Worm (Caenorhabditis elegans) whole organism, L4 larva: ENCODE data around the gene sor-1.
A peak's percentile ranks its signal among the peaks of the same experiment; 100 is the strongest.

Experiments used
- D1046.2 ChIP-seq: fragments of 200-800 bp; sonication (Bioruptor generic); IDR thresholded peaks from 2 replicates; pipeline ENCODE4 v1.3.6; 2022; ENCODE audit warnings: missing genetic modification characterization, missing compliant biosample characterization
- Y48G9A.11 ChIP-seq: fragments of 200-800 bp; sonication (Bioruptor generic); IDR thresholded peaks from 2 replicates; pipeline ENCODE4 v1.3.6; 2022; ENCODE audit warnings: missing genetic modification reagents, missing genetic modification characterization, missing compliant biosample characterization
- aha-1 ChIP-seq: fragments of 150-350 bp; peaks from one replicate; lab custom pipeline; 2014; ENCODE audit warnings: missing biosample characterization, missing genetic modification characterization
- aly-2 ChIP-seq: sonication (generic microtip); optimal IDR thresholded peaks from 2 replicates; lab custom pipeline; 2018; ENCODE audit warnings: missing biosample characterization, missing genetic modification characterization
- ceh-62 ChIP-seq: sonication (generic microtip); optimal IDR thresholded peaks from 2 replicates; lab custom pipeline; 2017; ENCODE audit warnings: missing biosample characterization, missing genetic modification characterization
- daf-16 ChIP-seq, 3 experiments: sonication (generic microtip); optimal IDR thresholded peaks; 2 replicates each; lab custom pipeline; 2016 to 2017; ENCODE audit warnings: missing genetic modification characterization in 3 of 3, missing genetic modification reagents in 3 of 3, mild to moderate bottlenecking in 2 of 3, missing compliant biosample characterization in 2 of 3, missing biosample characterization in 1 of 3, moderate library complexity in 1 of 3
- daf-19 ChIP-seq: fragments of 200-800 bp; sonication (Bioruptor generic); conservative IDR thresholded peaks from 2 replicates; pipeline ENCODE4 v1.3.6; 2022; ENCODE audit warnings: missing genetic modification characterization, missing compliant biosample characterization
- dmd-6 ChIP-seq: fragments of 200-800 bp; sonication (Bioruptor generic); IDR thresholded peaks from 2 replicates; pipeline ENCODE4 v1.3.6; 2022; ENCODE audit warnings: missing genetic modification reagents, missing genetic modification characterization, missing compliant biosample characterization
- dmd-8 ChIP-seq: fragments of 200-800 bp; sonication (Bioruptor generic); IDR thresholded peaks from 2 replicates; pipeline ENCODE4 v1.3.6; 2022; ENCODE audit warnings: missing genetic modification characterization, missing compliant biosample characterization
- dve-1 ChIP-seq: sonication (generic microtip); optimal IDR thresholded peaks from 2 replicates; lab custom pipeline; 2017; ENCODE audit warnings: antibody characterized with exemption, mild to moderate bottlenecking, missing genetic modification characterization, missing compliant biosample characterization; ENCODE audit not compliant: insufficient read depth
- hlh-11 ChIP-seq: fragments of 200-800 bp; sonication (Bioruptor generic); optimal IDR thresholded peaks from 2 replicates; lab custom pipeline; 2018; ENCODE audit warnings: mild to moderate bottlenecking, missing genetic modification characterization, missing compliant biosample characterization
- lin-13 ChIP-seq: fragments of 150-350 bp; optimal IDR thresholded peaks from 2 replicates; lab custom pipeline; 2014; ENCODE audit warnings: missing biosample characterization, missing genetic modification reagents, missing genetic modification characterization
- lir-3 ChIP-seq: sonication (generic microtip); optimal IDR thresholded peaks from 2 replicates; lab custom pipeline; 2016; ENCODE audit warnings: mild to moderate bottlenecking, missing genetic modification characterization, missing compliant biosample characterization
- lsy-2 ChIP-seq, 2 experiments: fragments of 150-350 bp in 1 of 2; sonication (generic microtip) in 1 of 2; optimal IDR thresholded peaks; 2 replicates each; lab custom pipeline; 2014 to 2017; ENCODE audit warnings: missing biosample characterization in 2 of 2, missing genetic modification characterization in 2 of 2
- madf-5 ChIP-seq, 2 experiments: fragments of 200-800 bp; sonication (Bioruptor generic); IDR thresholded peaks; 2 replicates each; pipeline ENCODE4 v1.3.6; 2022; ENCODE audit warnings: missing compliant biosample characterization in 2 of 2, missing genetic modification characterization in 2 of 2
- mdl-1 ChIP-seq, 2 experiments: fragments of 150-350 bp in 1 of 2; sonication (generic microtip) in 1 of 2; optimal IDR thresholded peaks; 2 replicates each; lab custom pipeline; 2014 to 2017; ENCODE audit warnings: missing biosample characterization in 2 of 2, missing genetic modification characterization in 2 of 2
- mes-2 ChIP-seq: sonication (generic microtip); optimal IDR thresholded peaks from 2 replicates; lab custom pipeline; 2016; ENCODE audit warnings: missing genotype, mild to moderate bottlenecking, missing genetic modification characterization, missing compliant biosample characterization; ENCODE audit not compliant: poor library complexity, severe bottlenecking
- mxl-3 ChIP-seq: fragments of 200-800 bp; sonication (Bioruptor generic); optimal IDR thresholded peaks from 2 replicates; lab custom pipeline; 2018; ENCODE audit warnings: mild to moderate bottlenecking, missing genetic modification characterization, missing compliant biosample characterization
- nhr-102 ChIP-seq: sonication (generic microtip); optimal IDR thresholded peaks from 2 replicates; lab custom pipeline; 2016; ENCODE audit warnings: mild to moderate bottlenecking, missing genetic modification characterization, moderate library complexity, missing compliant biosample characterization
- nhr-111 ChIP-seq: fragments of 200-800 bp; sonication (Bioruptor generic); optimal IDR thresholded peaks from 2 replicates; lab custom pipeline; 2018; ENCODE audit warnings: mild to moderate bottlenecking, missing genetic modification characterization, missing compliant biosample characterization
- nhr-28 ChIP-seq: fragments of 150-350 bp; optimal IDR thresholded peaks from 2 replicates; lab custom pipeline; 2014; ENCODE audit warnings: missing biosample characterization, missing genetic modification characterization
- nhr-42 ChIP-seq: fragments of 200-800 bp; sonication (Bioruptor generic); IDR thresholded peaks from 2 replicates; pipeline ENCODE4 v1.3.6; 2022; ENCODE audit warnings: missing genetic modification characterization, missing compliant biosample characterization
- nhr-76 ChIP-seq: fragments of 150-350 bp; optimal IDR thresholded peaks from 2 replicates; lab custom pipeline; 2014; ENCODE audit warnings: missing biosample characterization, missing genetic modification characterization
- php-3 ChIP-seq: fragments of 200-800 bp; sonication (Bioruptor generic); IDR thresholded peaks from 2 replicates; pipeline ENCODE4 v1.3.6; 2022; ENCODE audit warnings: missing genetic modification reagents, missing genetic modification characterization, missing compliant biosample characterization
- pqm-1 ChIP-seq: sonication (generic microtip); optimal IDR thresholded peaks from 2 replicates; lab custom pipeline; 2017; ENCODE audit warnings: missing biosample characterization, missing genetic modification characterization
- rbr-2 ChIP-seq: sonication (generic microtip); optimal IDR thresholded peaks from 2 replicates; lab custom pipeline; 2016; ENCODE audit warnings: missing genotype, missing genetic modification characterization, missing compliant biosample characterization
- set-16 ChIP-seq: fragments of 200-800 bp; sonication (Bioruptor generic); IDR thresholded peaks from 2 replicates; pipeline ENCODE4 v1.3.6; 2022; ENCODE audit warnings: missing genetic modification reagents, missing genetic modification characterization, missing compliant biosample characterization
- skn-1 ChIP-seq: fragments of 150-350 bp; optimal IDR thresholded peaks from 2 replicates; lab custom pipeline; 2014; ENCODE audit warnings: missing biosample characterization, missing genetic modification characterization
- unc-62 ChIP-seq, 3 experiments: fragments of 150-350 bp in 1 of 3; sonication (generic microtip); optimal IDR thresholded peaks in 2 of 3; peaks in 1 of 3; 1 replicate in 1 of 3; 2 replicates in 2 of 3; lab custom pipeline; 2014 to 2017; ENCODE audit warnings: missing biosample characterization in 3 of 3, missing genetic modification characterization in 3 of 3, missing genetic modification reagents in 3 of 3, missing genotype in 1 of 3
- ztf-11 ChIP-seq: fragments of 150-350 bp; optimal IDR thresholded peaks from 2 replicates; lab custom pipeline; 2014; ENCODE audit warnings: missing biosample characterization, missing genetic modification characterization
- ztf-7 ChIP-seq: fragments of 150-350 bp; optimal IDR thresholded peaks from 2 replicates; lab custom pipeline; 2014; ENCODE audit warnings: missing biosample characterization, missing genetic modification characterization

The sor-1 gene

DNA sequence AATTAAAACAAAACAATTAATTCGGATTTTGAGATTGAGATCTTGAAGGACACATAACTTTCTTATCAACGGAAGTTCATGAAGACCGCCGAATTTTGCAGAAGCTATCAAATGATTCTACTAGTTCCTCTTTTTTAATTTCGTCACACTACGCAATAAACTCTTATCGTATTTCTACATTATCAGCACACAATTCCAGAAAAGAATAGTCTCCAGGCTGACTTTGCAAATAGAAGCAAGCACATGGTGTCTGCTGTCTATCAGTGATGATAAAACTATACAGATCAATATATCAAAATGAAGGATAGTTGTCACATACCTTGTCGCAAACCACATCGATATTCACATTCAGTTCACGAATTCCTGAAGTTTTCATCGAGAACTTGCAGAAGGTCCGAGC is 17.5 kb upstream of the sor-1 start (continued):
- TF ChIP-seq daf-16 (GFP tag; optimal IDR thresholded peaks at IDR 0.05; lab: Kevin White, UChicago) (no peak), daf-16 (tag; optimal IDR thresholded peaks at IDR 0.05; lab: Kevin White, UChicago) (no peak), mdl-1 (tag; optimal IDR thresholded peaks at IDR 0.05; lab: Kevin White, UChicago) (peak in 1 of 2 experiments; percentile 49), dve-1 (peak; percentile 80), lsy-2 (tag; optimal IDR thresholded peaks at IDR 0.05; lab: Kevin White, UChicago) (peak in 1 of 2 experiments; percentile 8), D1046.2 (GFP tag; lab: Robert Waterston, UW) (no peak), lir-3 (tag; lab: Kevin White, UChicago) (no peak), rbr-2 (tag; lab: Kevin White, UChicago) (no peak), set-16 (GFP tag; lab: Robert Waterston, UW) (no peak), mxl-3 (GFP tag; lab: Kevin White, UChicago) (peak; percentile 62), daf-19 (GFP tag; lab: Robert Waterston, UW) (no peak), php-3 (GFP tag; lab: Robert Waterston, UW) (peak; percentile 87), madf-5 (GFP tag; IDR thresholded peaks at IDR 0.05; lab: Robert Waterston, UW) (no peak)
- TF ChIP-seq, all 104 proteins: peak for 16

DNA sequence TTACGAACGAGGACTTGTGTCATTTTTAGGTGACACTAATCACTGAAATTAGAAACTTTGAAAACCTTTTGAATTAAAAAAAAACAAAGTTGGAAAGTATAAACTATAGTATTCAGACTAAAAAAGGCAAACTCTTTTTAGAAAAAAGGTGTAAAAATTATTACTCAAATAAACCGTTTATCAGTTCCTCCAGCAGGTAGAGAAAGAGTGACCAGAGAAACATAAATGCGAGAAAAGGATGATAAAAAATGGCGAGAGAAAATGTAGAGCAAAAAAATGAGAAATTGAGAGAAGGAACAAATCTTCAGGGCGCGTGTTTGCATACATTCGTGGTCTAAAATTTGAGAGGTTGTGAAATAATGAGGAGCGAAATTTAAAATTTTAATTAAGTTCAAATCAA is 16.1 kb upstream of the sor-1 start, which contains the start of gene lap-1:
TSS of gene lap-1 (minus strand) at position 42 of the 400 bp plus-strand sequence.
- TF ChIP-seq skn-1 (tag; lab: Kevin White, UChicago) (no peak), dmd-6 (GFP tag; lab: Robert Waterston, UW) (peak; percentile 28; the same call in 1 of the 2 replicates), nhr-28 (tag; lab: Kevin White, UChicago) (peak; percentile 31), pqm-1 (tag; lab: Kevin White, UChicago) (peak; percentile 83)

DNA sequence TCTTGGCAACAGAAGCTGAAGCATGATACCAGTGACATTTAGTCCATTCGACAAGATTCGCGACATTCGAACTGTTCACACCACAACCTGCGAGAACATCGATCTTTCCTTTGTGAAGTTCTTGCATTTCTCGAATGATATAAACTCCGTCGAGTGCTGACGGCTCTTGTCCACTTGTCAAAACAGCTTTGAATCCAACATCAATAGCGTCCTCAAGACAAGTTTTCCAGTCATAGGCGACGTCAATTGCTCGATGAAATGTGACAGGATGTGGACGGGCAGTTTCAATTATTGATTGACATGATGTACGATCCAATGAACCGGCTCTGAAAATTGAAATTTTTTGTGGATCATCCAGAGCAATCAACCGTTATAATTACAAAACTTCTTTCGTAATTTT is 15.3 kb upstream of the sor-1 start:
- TF ChIP-seq unc-62 (GFP tag; optimal IDR thresholded peaks at IDR 0.05 in 1 of 2; lab: Kevin White, UChicago) (peak in 1 of 2 experiments; percentile 96), unc-62 (tag; optimal IDR thresholded peaks at IDR 0.05; lab: Kevin White, UChicago) (no peak), Y48G9A.11 (GFP tag; lab: Robert Waterston, UW) (no peak), hlh-11 (tag; lab: Kevin White, UChicago) (no peak), aha-1 (peak; percentile 89)

DNA sequence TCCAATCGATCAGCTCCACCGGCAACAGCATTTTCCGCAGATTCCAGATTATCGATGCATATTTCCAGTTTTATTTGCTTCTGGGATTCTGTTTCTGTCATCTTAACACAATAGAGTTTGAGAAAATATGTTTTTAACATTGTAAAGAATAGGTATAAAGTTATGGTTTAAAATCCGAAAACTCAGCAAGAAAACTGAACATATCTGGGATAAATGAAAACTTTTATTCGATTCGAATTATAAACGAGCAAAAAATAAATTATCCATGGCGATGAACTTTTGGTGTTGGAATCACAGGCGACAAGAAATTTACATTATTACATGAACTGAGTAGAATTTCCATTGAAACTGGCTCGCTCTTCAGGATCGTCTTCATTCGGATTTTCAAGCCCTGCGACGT is 14.5 kb upstream of the sor-1 start, which contains the start of gene cutc-1:
TSS of gene cutc-1 (minus strand) at position 101 of the 400 bp plus-strand sequence.
- no peak for TF ChIP-seq nhr-76 (tag; lab: Kevin White, UChicago)
- TF ChIP-seq nhr-102 = no peak
- no peak for TF ChIP-seq dmd-8
- TF ChIP-seq nhr-111 (GFP tag; lab: Kevin White, UChicago) = no peak
- no peak for TF ChIP-seq lir-3 (tag; lab: Kevin White, UChicago)
- TF ChIP-seq nhr-42 = no peak
- no peak for TF ChIP-seq aha-1
- TF ChIP-seq aly-2 (tag; lab: Kevin White, UChicago) = no peak
- no peak for TF ChIP-seq php-3 (GFP tag; lab: Robert Waterston, UW)
- no peak for TF ChIP-seq lin-13 (GFP tag; lab: Kevin White, UChicago)
- TF ChIP-seq lsy-2 (tag; optimal IDR thresholded peaks at IDR 0.05; lab: Kevin White, UChicago) = no peak
- no peak for TF ChIP-seq ceh-62 (tag; lab: Kevin White, UChicago)

DNA sequence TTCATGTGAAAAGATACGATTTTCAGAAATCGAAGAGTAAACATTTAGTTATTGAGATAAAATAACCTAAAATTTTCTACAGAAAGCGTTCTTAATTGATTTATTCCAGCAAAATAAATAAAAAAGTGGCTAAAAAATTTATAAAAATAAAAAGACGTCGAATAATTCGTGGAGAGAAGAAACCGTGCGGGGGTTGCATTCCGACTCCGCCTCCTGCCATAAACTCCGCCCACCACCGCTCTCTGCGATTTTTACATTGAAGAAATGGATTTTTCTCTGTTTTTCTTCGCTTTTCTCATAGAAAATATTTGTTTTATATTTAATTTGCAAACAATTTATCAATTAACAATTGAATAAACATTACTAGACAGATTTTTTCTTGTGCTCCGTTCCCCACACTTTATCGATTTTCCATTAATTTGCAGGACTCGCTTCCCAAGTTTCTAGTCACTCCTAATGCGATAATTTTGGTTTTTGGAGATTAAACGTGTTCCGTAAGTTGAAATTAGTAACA is 12.5 kb upstream of the sor-1 start, which contains the start of the genes ubxn-4 and cyy-1:
TSS of gene ubxn-4 (minus strand) at position 114 of the 514 bp plus-strand sequence.
TSS of gene cyy-1 (plus strand) at position 426 of the 514 bp plus-strand sequence.
- peak; percentile 14 for TF ChIP-seq aha-1
- peak in 1 of 2 experiments; percentile 25 for TF ChIP-seq lsy-2 (tag; optimal IDR thresholded peaks at IDR 0.05; lab: Kevin White, UChicago)
- TF ChIP-seq ztf-7 = no peak
- peak; percentile 49 for TF ChIP-seq mes-2 (tag; lab: Kevin White, UChicago)
- no peak for TF ChIP-seq ztf-11 (tag; lab: Kevin White, UChicago)
- TF ChIP-seq, all 104 proteins: peak for 3
